Worm (Caenorhabditis elegans) whole organism, L4 larva: ENCODE measurements around the gene Y39G8B.7.

Experiments
- F37D6.2 ChIP-seq: sonication (generic microtip); optimal IDR thresholded peaks from 2 replicates; lab custom pipeline; 2016; ENCODE audit warnings: mild to moderate bottlenecking, missing genetic modification characterization, missing compliant biosample characterization
- Y48G9A.11 ChIP-seq: fragments of 200-800 bp; sonication (Bioruptor generic); IDR thresholded peaks from 2 replicates; pipeline ENCODE4 v1.3.6; 2022; ENCODE audit warnings: missing genetic modification reagents, missing genetic modification characterization, missing compliant biosample characterization
- aha-1 ChIP-seq: fragments of 150-350 bp; peaks from one replicate; lab custom pipeline; 2014; ENCODE audit warnings: missing biosample characterization, missing genetic modification characterization
- aly-2 ChIP-seq: sonication (generic microtip); optimal IDR thresholded peaks from 2 replicates; lab custom pipeline; 2018; ENCODE audit warnings: missing biosample characterization, missing genetic modification characterization
- ceh-32 ChIP-seq: sonication (generic microtip); optimal IDR thresholded peaks from 2 replicates; lab custom pipeline; 2016; ENCODE audit warnings: mild to moderate bottlenecking, missing genetic modification characterization, missing compliant biosample characterization; ENCODE audit not compliant: poor library complexity
- ceh-44 ChIP-seq: fragments of 200-800 bp; sonication (Bioruptor generic); IDR thresholded peaks from 2 replicates; pipeline ENCODE4 v1.3.6; 2022; ENCODE audit warnings: missing genetic modification reagents, missing genetic modification characterization, missing compliant biosample characterization
- cey-2 ChIP-seq: sonication (generic microtip); optimal IDR thresholded peaks from 3 replicates; lab custom pipeline; 2017; ENCODE audit warnings: missing genetic modification characterization, mild to moderate bottlenecking, missing compliant biosample characterization, antibody characterized with exemption, borderline replicate concordance; ENCODE audit not compliant: insufficient read depth
- daf-16 ChIP-seq, 3 experiments: sonication (generic microtip); optimal IDR thresholded peaks; 2 replicates each; lab custom pipeline; 2016 to 2017; ENCODE audit warnings: missing genetic modification characterization in 3 of 3, missing genetic modification reagents in 3 of 3, mild to moderate bottlenecking in 2 of 3, missing compliant biosample characterization in 2 of 3, missing biosample characterization in 1 of 3, moderate library complexity in 1 of 3
- daf-19 ChIP-seq: fragments of 200-800 bp; sonication (Bioruptor generic); conservative IDR thresholded peaks from 2 replicates; pipeline ENCODE4 v1.3.6; 2022; ENCODE audit warnings: missing genetic modification characterization, missing compliant biosample characterization
- dmd-6 ChIP-seq: fragments of 200-800 bp; sonication (Bioruptor generic); IDR thresholded peaks from 2 replicates; pipeline ENCODE4 v1.3.6; 2022; ENCODE audit warnings: missing genetic modification reagents, missing genetic modification characterization, missing compliant biosample characterization
- dpl-1 ChIP-seq: fragments of 150-350 bp; optimal IDR thresholded peaks from 2 replicates; lab custom pipeline; 2014; ENCODE audit warnings: missing biosample characterization, missing genetic modification reagents, missing genetic modification characterization
- duxl-1 ChIP-seq: sonication (generic microtip); optimal IDR thresholded peaks from 2 replicates; lab custom pipeline; 2016; ENCODE audit warnings: mild to moderate bottlenecking, missing genetic modification characterization, moderate library complexity, missing compliant biosample characterization; ENCODE audit not compliant: poor library complexity
- dve-1 ChIP-seq: sonication (generic microtip); optimal IDR thresholded peaks from 2 replicates; lab custom pipeline; 2017; ENCODE audit warnings: antibody characterized with exemption, mild to moderate bottlenecking, missing genetic modification characterization, missing compliant biosample characterization; ENCODE audit not compliant: insufficient read depth
- hlh-11 ChIP-seq: fragments of 200-800 bp; sonication (Bioruptor generic); optimal IDR thresholded peaks from 2 replicates; lab custom pipeline; 2018; ENCODE audit warnings: mild to moderate bottlenecking, missing genetic modification characterization, missing compliant biosample characterization
- hlh-30 ChIP-seq: sonication (generic microtip); optimal IDR thresholded peaks from 2 replicates; lab custom pipeline; 2017; ENCODE audit warnings: antibody characterized with exemption, mild to moderate bottlenecking, missing genetic modification characterization, missing compliant biosample characterization; ENCODE audit not compliant: insufficient read depth
- lin-13 ChIP-seq: fragments of 150-350 bp; optimal IDR thresholded peaks from 2 replicates; lab custom pipeline; 2014; ENCODE audit warnings: missing biosample characterization, missing genetic modification reagents, missing genetic modification characterization
- lin-15B ChIP-seq: fragments of 150-350 bp; sonication (generic microtip); optimal IDR thresholded peaks from 3 replicates; lab custom pipeline; 2014; ENCODE audit warnings: missing biosample characterization, missing genetic modification characterization
- lin-38 ChIP-seq: fragments of 200-800 bp; sonication (Bioruptor generic); IDR thresholded peaks from 2 replicates; pipeline ENCODE4 v1.3.6; 2022; ENCODE audit warnings: missing genetic modification reagents, missing genetic modification characterization, missing compliant biosample characterization
- lir-3 ChIP-seq: sonication (generic microtip); optimal IDR thresholded peaks from 2 replicates; lab custom pipeline; 2016; ENCODE audit warnings: mild to moderate bottlenecking, missing genetic modification characterization, missing compliant biosample characterization
- lsy-2 ChIP-seq, 2 experiments: fragments of 150-350 bp in 1 of 2; sonication (generic microtip) in 1 of 2; optimal IDR thresholded peaks; 2 replicates each; lab custom pipeline; 2014 to 2017; ENCODE audit warnings: missing biosample characterization in 2 of 2, missing genetic modification characterization in 2 of 2
- mdt-29 ChIP-seq: fragments of 200-800 bp; sonication (Bioruptor generic); IDR thresholded peaks from 2 replicates; pipeline ENCODE4 v1.3.6; 2022; ENCODE audit warnings: missing genetic modification reagents, missing genetic modification characterization, missing compliant biosample characterization
- nhr-10 ChIP-seq: fragments of 150-350 bp; optimal IDR thresholded peaks from 2 replicates; lab custom pipeline; 2014; ENCODE audit warnings: missing biosample characterization, missing genetic modification characterization
- nhr-102 ChIP-seq: sonication (generic microtip); optimal IDR thresholded peaks from 2 replicates; lab custom pipeline; 2016; ENCODE audit warnings: mild to moderate bottlenecking, missing genetic modification characterization, moderate library complexity, missing compliant biosample characterization
- nhr-28 ChIP-seq: fragments of 150-350 bp; optimal IDR thresholded peaks from 2 replicates; lab custom pipeline; 2014; ENCODE audit warnings: missing biosample characterization, missing genetic modification characterization
- nhr-77 ChIP-seq: fragments of 150-350 bp; optimal IDR thresholded peaks from 2 replicates; lab custom pipeline; 2014; ENCODE audit warnings: missing biosample characterization, missing genetic modification characterization
- pha-4 ChIP-seq, 2 experiments: fragments of 150-350 bp in 1 of 2; fragments of 200-800 bp in 1 of 2; sonication (Bioruptor generic) in 1 of 2; IDR thresholded peaks in 1 of 2; optimal IDR thresholded peaks in 1 of 2; 2 replicates each; pipeline versions ENCODE4 v1.3.6 to Lab custom; 2014 to 2022; ENCODE audit warnings: missing genetic modification characterization in 2 of 2, missing genetic modification reagents in 2 of 2, missing biosample characterization in 1 of 2, missing compliant biosample characterization in 1 of 2
- php-3 ChIP-seq: fragments of 200-800 bp; sonication (Bioruptor generic); IDR thresholded peaks from 2 replicates; pipeline ENCODE4 v1.3.6; 2022; ENCODE audit warnings: missing genetic modification reagents, missing genetic modification characterization, missing compliant biosample characterization
- pqm-1 ChIP-seq: sonication (generic microtip); optimal IDR thresholded peaks from 2 replicates; lab custom pipeline; 2017; ENCODE audit warnings: missing biosample characterization, missing genetic modification characterization
- rbr-2 ChIP-seq: sonication (generic microtip); optimal IDR thresholded peaks from 2 replicates; lab custom pipeline; 2016; ENCODE audit warnings: missing genotype, missing genetic modification characterization, missing compliant biosample characterization
- skn-1 ChIP-seq: fragments of 150-350 bp; optimal IDR thresholded peaks from 2 replicates; lab custom pipeline; 2014; ENCODE audit warnings: missing biosample characterization, missing genetic modification characterization
- snpc-1.2 ChIP-seq: fragments of 200-800 bp; sonication (Bioruptor generic); IDR thresholded peaks from 2 replicates; pipeline ENCODE4 v1.3.6; 2022; ENCODE audit warnings: missing genetic modification reagents, missing genetic modification characterization, missing compliant biosample characterization
- snpc-4 ChIP-seq: fragments of 150-350 bp; optimal IDR thresholded peaks from 2 replicates; lab custom pipeline; 2014; ENCODE audit warnings: missing biosample characterization, missing genetic modification characterization
- unc-62 ChIP-seq, 3 experiments: fragments of 150-350 bp in 1 of 3; sonication (generic microtip); optimal IDR thresholded peaks in 2 of 3; peaks in 1 of 3; 1 replicate in 1 of 3; 2 replicates in 2 of 3; lab custom pipeline; 2014 to 2017; ENCODE audit warnings: missing biosample characterization in 3 of 3, missing genetic modification characterization in 3 of 3, missing genetic modification reagents in 3 of 3, missing genotype in 1 of 3
- zag-1 ChIP-seq: fragments of 150-350 bp; optimal IDR thresholded peaks from 2 replicates; lab custom pipeline; 2014; ENCODE audit warnings: missing biosample characterization, missing genetic modification characterization
- ztf-11 ChIP-seq: fragments of 150-350 bp; optimal IDR thresholded peaks from 2 replicates; lab custom pipeline; 2014; ENCODE audit warnings: missing biosample characterization, missing genetic modification characterization

Y39G8B.7 gene

ce11 chrII:13981097-13981496 is 13.7 kb downstream of the Y39G8B.7 start, which contains the start of gene Y39G8B.9 (continued):
- TF ChIP-seq lir-3 (tag; lab: Kevin White, UChicago) (no peak), php-3 (GFP tag; lab: Robert Waterston, UW) (no peak), lin-38 (GFP tag; lab: Robert Waterston, UW) (no peak), dmd-6 (peak; percentile 41; the same call in 1 of the 2 replicates), ceh-44 (GFP tag; lab: Robert Waterston, UW) (no peak), dpl-1 (no peak), lsy-2 (tag; optimal IDR thresholded peaks at IDR 0.05; lab: Kevin White, UChicago) (no peak), aly-2 (tag; lab: Kevin White, UChicago) (no peak)
- TF ChIP-seq, all 104 proteins: peak for 4

ce11 chrII:13979833-13980513 is 14.9 kb downstream of the Y39G8B.7 start, which contains the start of gene sre-48:
Gene sre-48 (minus strand): TSS chrII:13979883.
- TF ChIP-seq pha-4 (GFP tag; IDR thresholded peaks at IDR 0.05; lab: Robert Waterston, UW) (no peak), pha-4 (tag; optimal IDR thresholded peaks at IDR 0.05; lab: Kevin White, UChicago) (no peak), lir-3 (tag; lab: Kevin White, UChicago) (no peak), nhr-77 (peak; percentile 48), dve-1 (tag; lab: Kevin White, UChicago) (peak; percentile 61), lin-15B (no peak), pqm-1 (tag; lab: Kevin White, UChicago) (peak; percentile 51), nhr-102 (tag; lab: Kevin White, UChicago) (no peak), snpc-4 (tag; lab: Kevin White, UChicago) (no peak), zag-1 (tag; lab: Kevin White, UChicago) (no peak), F37D6.2 (tag; lab: Kevin White, UChicago) (no peak), nhr-28 (peak; percentile 40), dpl-1 (no peak), daf-19 (no peak), lin-13 (GFP tag; lab: Kevin White, UChicago) (no peak), daf-16 (GFP tag; optimal IDR thresholded peaks at IDR 0.05; lab: Kevin White, UChicago) (no peak), daf-16 (tag; optimal IDR thresholded peaks at IDR 0.05; lab: Kevin White, UChicago) (peak; percentile 76), ceh-32 (tag; lab: Kevin White, UChicago) (no peak), hlh-11 (tag; lab: Kevin White, UChicago) (no peak), ceh-44 (GFP tag; lab: Robert Waterston, UW) (no peak), hlh-30 (tag; lab: Kevin White, UChicago) (peak; percentile 43), skn-1 (tag; lab: Kevin White, UChicago) (no peak), Y48G9A.11 (no peak), cey-2 (tag; lab: Kevin White, UChicago) (no peak), duxl-1 (tag; lab: Kevin White, UChicago) (no peak), snpc-1.2 (GFP tag; lab: Robert Waterston, UW) (no peak), nhr-10 (tag; lab: Kevin White, UChicago) (no peak), unc-62 (GFP tag; optimal IDR thresholded peaks at IDR 0.05 in 1 of 2; lab: Kevin White, UChicago) (peak in 1 of 2 experiments; percentile 22), unc-62 (tag; optimal IDR thresholded peaks at IDR 0.05; lab: Kevin White, UChicago) (no peak), rbr-2 (tag; lab: Kevin White, UChicago) (no peak), mdt-29 (GFP tag; lab: Robert Waterston, UW) (no peak), aha-1 (tag; lab: Kevin White, UChicago) (peak; percentile 35), dmd-6 (0 out of 2 replicates have a peak, but pooled peaks have one; percentile 17)

ce11 chrII:13977701-13978100 is 17.1 kb downstream of the Y39G8B.7 start:
- TF ChIP-seq lsy-2 (tag; optimal IDR thresholded peaks at IDR 0.05; lab: Kevin White, UChicago) = no peak
- no peak for TF ChIP-seq ztf-11 (tag; lab: Kevin White, UChicago)
